Worm (Caenorhabditis elegans) whole organism, L1 larva: ENCODE measurements around the gene C55A6.1.

Experiments used
- C04F5.9 ChIP-seq: sonication (generic microtip); optimal IDR thresholded peaks from 2 replicates; lab custom pipeline; 2016; ENCODE audit warnings: missing genetic modification characterization, missing compliant biosample characterization
- C16A3.4 ChIP-seq: fragments of 150-350 bp; optimal IDR thresholded peaks from 2 replicates; lab custom pipeline; 2014; ENCODE audit warnings: missing biosample characterization, missing genetic modification characterization
- C34B4.2 ChIP-seq: sonication (generic microtip); optimal IDR thresholded peaks from 2 replicates; lab custom pipeline; 2017; ENCODE audit warnings: mild to moderate bottlenecking, missing genetic modification characterization, missing compliant biosample characterization
- aha-1 ChIP-seq: fragments of 150-350 bp; optimal IDR thresholded peaks from 2 replicates; lab custom pipeline; 2014; ENCODE audit warnings: missing biosample characterization, missing genetic modification characterization
- alr-1 ChIP-seq: fragments of 200-800 bp; sonication (Bioruptor generic); optimal IDR thresholded peaks from 2 replicates; lab custom pipeline; 2018; ENCODE audit warnings: borderline replicate concordance, mild to moderate bottlenecking, missing genetic modification characterization, missing compliant biosample characterization
- aly-2 ChIP-seq: fragments of 150-350 bp; optimal IDR thresholded peaks from 2 replicates; lab custom pipeline; 2014; ENCODE audit warnings: missing biosample characterization, missing genetic modification characterization
- ama-1 ChIP-seq: fragments of 150-350 bp; optimal IDR thresholded peaks from 2 replicates; lab custom pipeline; 2014
- blmp-1 ChIP-seq: fragments of 150-350 bp; optimal IDR thresholded peaks from 2 replicates; lab custom pipeline; 2014; ENCODE audit warnings: missing biosample characterization, missing genetic modification characterization
- ceh-63 ChIP-seq: fragments of 200-800 bp; sonication (Bioruptor generic); optimal IDR thresholded peaks from 2 replicates; lab custom pipeline; 2018; ENCODE audit warnings: mild to moderate bottlenecking, missing genetic modification characterization, missing compliant biosample characterization
- ceh-8 ChIP-seq: fragments of 200-800 bp; sonication (Bioruptor generic); optimal IDR thresholded peaks from 2 replicates; lab custom pipeline; 2018; ENCODE audit warnings: mild to moderate bottlenecking, missing genetic modification characterization, moderate library complexity, missing compliant biosample characterization
- ces-1 ChIP-seq: fragments of 150-350 bp; optimal IDR thresholded peaks from 2 replicates; lab custom pipeline; 2014; ENCODE audit warnings: missing biosample characterization, missing genetic modification reagents, missing genetic modification characterization
- dpl-1 ChIP-seq, 3 experiments: fragments of 150-350 bp in 2 of 3; sonication (generic microtip) in 1 of 3; optimal IDR thresholded peaks; 2 replicates each; lab custom pipeline; 2014 to 2017; ENCODE audit warnings: missing biosample characterization in 3 of 3, missing genetic modification characterization in 3 of 3, missing genetic modification reagents in 3 of 3
- dsc-1 ChIP-seq: sonication (generic microtip); optimal IDR thresholded peaks from 2 replicates; lab custom pipeline; 2016; ENCODE audit warnings: mild to moderate bottlenecking, missing genetic modification characterization, missing compliant biosample characterization
- egl-13 ChIP-seq: sonication (generic microtip); optimal IDR thresholded peaks from 2 replicates; lab custom pipeline; 2016; ENCODE audit warnings: missing genotype, missing genetic modification reagents, missing genetic modification characterization, missing compliant biosample characterization
- elt-2 ChIP-seq: sonication (generic microtip); optimal IDR thresholded peaks from 2 replicates; lab custom pipeline; 2016; ENCODE audit warnings: missing genetic modification characterization, mild to moderate bottlenecking, inconsistent platforms, missing compliant biosample characterization, missing genetic modification reagents
- elt-3 ChIP-seq, 6 experiments: fragments of 150-350 bp in 1 of 6; sonication (generic microtip); optimal IDR thresholded peaks; 2 replicates each; lab custom pipeline; 2017 to 2018; ENCODE audit warnings: missing biosample characterization in 6 of 6, missing genetic modification characterization in 6 of 6, inconsistent platforms in 1 of 6
- ets-5 ChIP-seq: fragments of 200-800 bp; sonication (Bioruptor generic); IDR thresholded peaks from 2 replicates; pipeline ENCODE4 v1.3.6; 2022; ENCODE audit warnings: missing genetic modification characterization, missing compliant biosample characterization
- fkh-10 ChIP-seq: sonication (generic microtip); optimal IDR thresholded peaks from 2 replicates; lab custom pipeline; 2017; ENCODE audit warnings: missing biosample characterization, missing genetic modification reagents, missing genetic modification characterization
- fkh-8 ChIP-seq: sonication (generic microtip); optimal IDR thresholded peaks from 2 replicates; lab custom pipeline; 2016; ENCODE audit warnings: mild to moderate bottlenecking, missing genetic modification characterization, missing compliant biosample characterization
- hlh-17 ChIP-seq: fragments of 200-800 bp; sonication (Bioruptor generic); optimal IDR thresholded peaks from 2 replicates; lab custom pipeline; 2018; ENCODE audit warnings: missing genetic modification characterization, mild to moderate bottlenecking, missing compliant biosample characterization, moderate library complexity, borderline replicate concordance
- hlh-4 ChIP-seq: sonication (generic microtip); optimal IDR thresholded peaks from 2 replicates; lab custom pipeline; 2016; ENCODE audit warnings: mild to moderate bottlenecking, missing genetic modification characterization, missing compliant biosample characterization
- irx-1 ChIP-seq: sonication (generic microtip); optimal IDR thresholded peaks from 2 replicates; lab custom pipeline; 2016; ENCODE audit warnings: missing genetic modification characterization, missing compliant biosample characterization
- jun-1 ChIP-seq: fragments of 150-350 bp; optimal IDR thresholded peaks from 2 replicates; lab custom pipeline; 2014; ENCODE audit warnings: missing biosample characterization, missing genetic modification reagents, missing genetic modification characterization
- lin-13 ChIP-seq: fragments of 150-350 bp; optimal IDR thresholded peaks from 2 replicates; lab custom pipeline; 2014; ENCODE audit warnings: missing biosample characterization, missing genetic modification reagents, missing genetic modification characterization
- lin-14 ChIP-seq: fragments of 200-800 bp; sonication (Bioruptor generic); optimal IDR thresholded peaks from 2 replicates; lab custom pipeline; 2018; ENCODE audit warnings: mild to moderate bottlenecking, missing genetic modification characterization, moderate library complexity, missing compliant biosample characterization
- lin-15B ChIP-seq: fragments of 150-350 bp; sonication (generic microtip); optimal IDR thresholded peaks from 3 replicates; lab custom pipeline; 2014; ENCODE audit warnings: missing biosample characterization, missing genetic modification characterization
- lin-35 ChIP-seq, 2 experiments: fragments of 150-350 bp; optimal IDR thresholded peaks; 2 replicates each; lab custom pipeline; 2014; ENCODE audit warnings: missing biosample characterization in 2 of 2, missing genetic modification characterization in 2 of 2, missing genetic modification reagents in 2 of 2
- lir-3 ChIP-seq: sonication (generic microtip); optimal IDR thresholded peaks from 2 replicates; lab custom pipeline; 2016; ENCODE audit warnings: mild to moderate bottlenecking, missing genetic modification characterization, moderate library complexity, missing compliant biosample characterization; ENCODE audit not compliant: poor library complexity
- lsy-2 ChIP-seq, 2 experiments: fragments of 150-350 bp; optimal IDR thresholded peaks; 2 replicates each; lab custom pipeline; 2014; ENCODE audit warnings: missing biosample characterization in 2 of 2, missing genetic modification characterization in 2 of 2
- mab-9 ChIP-seq: fragments of 200-800 bp; sonication (Bioruptor generic); IDR thresholded peaks from 2 replicates; pipeline ENCODE4 v1.3.6; 2022; ENCODE audit warnings: missing genetic modification reagents, missing genetic modification characterization, missing compliant biosample characterization
- mef-2 ChIP-seq: fragments of 150-350 bp; optimal IDR thresholded peaks from 2 replicates; lab custom pipeline; 2014; ENCODE audit warnings: missing biosample characterization, missing genetic modification characterization
- mep-1 ChIP-seq: fragments of 150-350 bp; optimal IDR thresholded peaks from 2 replicates; lab custom pipeline; 2014; ENCODE audit warnings: missing biosample characterization, missing genetic modification characterization
- nhr-19 ChIP-seq: fragments of 200-800 bp; sonication (Bioruptor generic); conservative IDR thresholded peaks from 2 replicates; pipeline ENCODE4 v1.3.6; 2022; ENCODE audit warnings: missing genetic modification characterization, missing compliant biosample characterization
- nhr-20 ChIP-seq: sonication (generic microtip); optimal IDR thresholded peaks from 2 replicates; lab custom pipeline; 2016; ENCODE audit warnings: mild to moderate bottlenecking, missing genetic modification characterization, missing compliant biosample characterization
- nhr-28 ChIP-seq: fragments of 150-350 bp; optimal IDR thresholded peaks from 2 replicates; lab custom pipeline; 2014; ENCODE audit warnings: missing biosample characterization, missing genetic modification characterization
- nhr-76 ChIP-seq: sonication (generic microtip); optimal IDR thresholded peaks from 2 replicates; lab custom pipeline; 2017; ENCODE audit warnings: missing biosample characterization, missing genetic modification characterization
- nhr-77 ChIP-seq: fragments of 150-350 bp; optimal IDR thresholded peaks from 2 replicates; lab custom pipeline; 2014; ENCODE audit warnings: missing biosample characterization, missing genetic modification characterization
- pag-3 ChIP-seq: sonication (generic microtip); optimal IDR thresholded peaks from 2 replicates; lab custom pipeline; 2017; ENCODE audit warnings: missing genetic modification characterization, mild to moderate bottlenecking, missing compliant biosample characterization, antibody characterized with exemption, borderline replicate concordance; ENCODE audit not compliant: insufficient read depth
- pax-3 ChIP-seq: fragments of 200-800 bp; sonication (Bioruptor generic); optimal IDR thresholded peaks from 2 replicates; lab custom pipeline; 2018; ENCODE audit warnings: mild to moderate bottlenecking, missing genetic modification characterization, moderate library complexity, missing compliant biosample characterization
- rnt-1 ChIP-seq: sonication (generic microtip); optimal IDR thresholded peaks from 2 replicates; lab custom pipeline; 2016; ENCODE audit warnings: mild to moderate bottlenecking, missing genetic modification characterization, moderate library complexity, missing compliant biosample characterization
- skn-1 ChIP-seq: fragments of 150-350 bp; optimal IDR thresholded peaks from 2 replicates; lab custom pipeline; 2014; ENCODE audit warnings: missing biosample characterization, missing genetic modification characterization
- sox-4 ChIP-seq: sonication (generic microtip); optimal IDR thresholded peaks from 2 replicates; lab custom pipeline; 2016; ENCODE audit warnings: missing genetic modification characterization, missing compliant biosample characterization
- sptf-1 ChIP-seq: fragments of 150-350 bp; optimal IDR thresholded peaks from 2 replicates; lab custom pipeline; 2014; ENCODE audit warnings: missing biosample characterization, missing genetic modification characterization
- sup-37 ChIP-seq: fragments of 200-800 bp; sonication (Bioruptor generic); optimal IDR thresholded peaks from 2 replicates; lab custom pipeline; 2018; ENCODE audit warnings: mild to moderate bottlenecking, missing genetic modification characterization, missing compliant biosample characterization
- swsn-7 ChIP-seq: sonication (generic microtip); optimal IDR thresholded peaks from 2 replicates; lab custom pipeline; 2016; ENCODE audit warnings: missing genetic modification characterization, missing compliant biosample characterization
- tbx-2 ChIP-seq: sonication (generic microtip); optimal IDR thresholded peaks from 2 replicates; lab custom pipeline; 2016; ENCODE audit warnings: missing genetic modification characterization, missing compliant biosample characterization
- unc-130 ChIP-seq: fragments of 150-350 bp; optimal IDR thresholded peaks from 2 replicates; lab custom pipeline; 2017; ENCODE audit warnings: missing biosample characterization, missing genetic modification characterization, inconsistent platforms
- unc-30 ChIP-seq: sonication (generic microtip); optimal IDR thresholded peaks from 2 replicates; lab custom pipeline; 2017; ENCODE audit warnings: missing biosample characterization, missing genetic modification characterization
- unc-98 ChIP-seq: fragments of 200-800 bp; sonication (Bioruptor generic); IDR thresholded peaks from 2 replicates; pipeline ENCODE4 v1.3.6; 2022; ENCODE audit warnings: missing genetic modification characterization, missing compliant biosample characterization
- zag-1 ChIP-seq: fragments of 150-350 bp; optimal IDR thresholded peaks from 2 replicates; lab custom pipeline; 2014; ENCODE audit warnings: missing biosample characterization, missing genetic modification characterization
- zip-4 ChIP-seq: fragments of 200-800 bp; sonication (Bioruptor generic); optimal IDR thresholded peaks from 2 replicates; lab custom pipeline; 2018; ENCODE audit warnings: mild to moderate bottlenecking, missing genetic modification characterization, moderate library complexity, missing compliant biosample characterization
- ztf-11 ChIP-seq, 2 experiments: sonication (generic microtip); optimal IDR thresholded peaks; 2 replicates each; lab custom pipeline; 2016 to 2017; ENCODE audit warnings: missing genetic modification characterization in 2 of 2, missing biosample characterization in 1 of 2, missing compliant biosample characterization in 1 of 2
- ztf-4 ChIP-seq: fragments of 150-350 bp; optimal IDR thresholded peaks from 2 replicates; lab custom pipeline; 2014; ENCODE audit warnings: missing biosample characterization, missing genetic modification characterization

C55A6.1 gene

ce11 chrV:11531100-11531499 is 26.3 kb upstream of the C55A6.1 start:
- TF ChIP-seq zip-4 (GFP tag; lab: Kevin White, UChicago) (no peak), mep-1 (tag; lab: Kevin White, UChicago) (peak; percentile 85), hlh-4 (tag; lab: Kevin White, UChicago) (no peak), irx-1 (tag; lab: Kevin White, UChicago) (no peak), ces-1 (GFP tag; lab: Kevin White, UChicago) (no peak), skn-1 (tag; lab: Kevin White, UChicago) (no peak), egl-13 (tag; lab: Kevin White, UChicago) (no peak), ama-1 (no peak), jun-1 (tag; lab: Kevin White, UChicago) (no peak), pax-3 (no peak), C16A3.4 (tag; lab: Kevin White, UChicago) (peak; percentile 49), fkh-10 (GFP tag; lab: Kevin White, UChicago) (no peak), nhr-20 (tag; lab: Kevin White, UChicago) (peak; percentile 90), fkh-8 (tag; lab: Kevin White, UChicago) (no peak), C34B4.2 (tag; lab: Kevin White, UChicago) (no peak), sup-37 (GFP tag; lab: Kevin White, UChicago) (no peak), ztf-11 (tag; optimal IDR thresholded peaks at IDR 0.05; lab: Kevin White, UChicago) (no peak), swsn-7 (peak; percentile 31), mef-2 (tag; lab: Kevin White, UChicago) (no peak), mab-9 (GFP tag; lab: Robert Waterston, UW) (0 out of 2 replicates have a peak, but pooled peaks have one; percentile 23), dsc-1 (no peak), C04F5.9 (tag; lab: Kevin White, UChicago) (no peak), lin-15B (tag; lab: Kevin White, UChicago) (no peak), lin-14 (peak; percentile 94), rnt-1 (tag; lab: Kevin White, UChicago) (peak; percentile 42), alr-1 (tag; lab: Kevin White, UChicago) (no peak), ceh-8 (no peak), lin-13 (peak; percentile 55), lir-3 (tag; lab: Kevin White, UChicago) (no peak), nhr-77 (no peak), tbx-2 (tag; lab: Kevin White, UChicago) (peak; percentile 35), pag-3 (tag; lab: Kevin White, UChicago) (no peak), aly-2 (no peak), aha-1 (tag; lab: Kevin White, UChicago) (no peak), blmp-1 (tag; lab: Kevin White, UChicago) (peak; percentile 99), sox-4 (no peak), ztf-4 (no peak), ets-5 (no peak), lsy-2 (tag; optimal IDR thresholded peaks at IDR 0.05; lab: Kevin White, UChicago) (peak; percentile 56 to 84), dpl-1 (GFP tag; optimal IDR thresholded peaks at IDR 0.05; lab: Kevin White, UChicago) (peak in 2 of 3 experiments; percentile 22 to 36), hlh-17 (GFP tag; lab: Kevin White, UChicago) (no peak), elt-2 (no peak), unc-130 (tag; lab: Kevin White, UChicago) (peak; percentile 84), unc-98 (GFP tag; lab: Robert Waterston, UW) (no peak), lin-35 (GFP tag; optimal IDR thresholded peaks at IDR 0.05; lab: Kevin White, UChicago) (peak in 1 of 2 experiments; percentile 72), nhr-28 (no peak), unc-30 (tag; lab: Kevin White, UChicago) (no peak), nhr-76 (tag; lab: Kevin White, UChicago) (no peak), elt-3 (tag; optimal IDR thresholded peaks at IDR 0.05; lab: Kevin White, UChicago) (peak in 5 of 6 experiments; percentile 58 to 92 (median 89)), ceh-63 (GFP tag; lab: Kevin White, UChicago) (no peak), zag-1 (no peak), sptf-1 (tag; lab: Kevin White, UChicago) (no peak), nhr-19 (peak; percentile 41; the same call in 1 of the 2 replicates)
